Fruit fly (Drosophila melanogaster) whole organism, wandering third instar larva: ENCODE results near the gene Jon25Bii.
A peak's percentile ranks its signal among the peaks of the same experiment; 100 is the strongest.

Experiments used
- Abd-B ChIP-seq: fragments of >200 bp; optimal IDR thresholded peaks from 2 replicates; lab custom pipeline; 2017; ENCODE audit warnings: missing biosample characterization, missing genetic modification characterization
- CG32264 ChIP-seq: fragments of 200-800 bp; sonication (Bioruptor generic); optimal IDR thresholded peaks from 2 replicates; lab custom pipeline; 2016; ENCODE audit warnings: missing biosample characterization, missing genetic modification characterization
- CG9705 ChIP-seq: fragments of 200-800 bp; sonication (Bioruptor generic); optimal IDR thresholded peaks from 2 replicates; lab custom pipeline; 2018; ENCODE audit warnings: missing biosample characterization, mild to moderate bottlenecking, missing genetic modification characterization
- CrebA ChIP-seq: fragments of 200-800 bp; sonication (Bioruptor generic); optimal IDR thresholded peaks from 2 replicates; lab custom pipeline; 2016; ENCODE audit warnings: missing biosample characterization, mild to moderate bottlenecking, missing genetic modification characterization, borderline replicate concordance
- Dfd ChIP-seq: fragments of >200 bp; optimal IDR thresholded peaks from 2 replicates; lab custom pipeline; 2017; ENCODE audit warnings: missing biosample characterization, missing genetic modification characterization
- Dif ChIP-seq: fragments of 200-275, 200-300 bp; sonication (Bioruptor generic); optimal IDR thresholded peaks from 2 replicates; lab custom pipeline; 2018; ENCODE audit warnings: missing biosample characterization, missing genetic modification characterization; ENCODE audit not compliant: partially characterized antibody
- GATAd ChIP-seq: sonication (Bioruptor generic); optimal IDR thresholded peaks from 2 replicates; lab custom pipeline; 2016; ENCODE audit warnings: missing biosample characterization, missing genetic modification characterization
- HLH106 ChIP-seq: fragments of 200-800 bp; optimal IDR thresholded peaks from 3 replicates; lab custom pipeline; 2019; ENCODE audit warnings: missing biosample characterization, mild to moderate bottlenecking, missing genetic modification characterization, moderate library complexity
- Hnf4 ChIP-seq: fragments of 200-800 bp; sonication (Bioruptor generic); optimal IDR thresholded peaks from 2 replicates; lab custom pipeline; 2016; ENCODE audit warnings: missing biosample characterization, mild to moderate bottlenecking, missing genetic modification characterization
- Hr78 ChIP-seq: fragments of >200 bp; optimal IDR thresholded peaks from 2 replicates; lab custom pipeline; 2017; ENCODE audit warnings: missing biosample characterization, missing genetic modification characterization
- Hr83 ChIP-seq: fragments of 200-300 bp; sonication (Bioruptor generic); optimal IDR thresholded peaks from 2 replicates; lab custom pipeline; 2016; ENCODE audit warnings: missing biosample characterization, mild to moderate bottlenecking, missing genetic modification characterization, moderate library complexity; ENCODE audit not compliant: poor library complexity, severe bottlenecking
- Jra ChIP-seq: sonication (Bioruptor generic); optimal IDR thresholded peaks from 2 replicates; lab custom pipeline; 2016; ENCODE audit warnings: missing biosample characterization, missing genetic modification characterization
- Mio ChIP-seq: sonication (Bioruptor generic); optimal IDR thresholded peaks from 2 replicates; lab custom pipeline; 2016; ENCODE audit warnings: missing biosample characterization, missing genetic modification characterization
- Myc ChIP-seq: fragments of >200 bp; optimal IDR thresholded peaks from 2 replicates; lab custom pipeline; 2017
- N ChIP-seq: fragments of >200 bp; optimal IDR thresholded peaks from 2 replicates; lab custom pipeline; 2018; ENCODE audit warnings: missing biosample characterization, missing external identifiers, missing genetic modification characterization
- OdsH ChIP-seq: fragments of 200-800 bp; sonication (Bioruptor generic); optimal IDR thresholded peaks from 2 replicates; lab custom pipeline; 2016; ENCODE audit warnings: missing biosample characterization, mild to moderate bottlenecking, missing genetic modification characterization
- Rel ChIP-seq, 2 experiments: fragments of 200-800 bp; sonication (Bioruptor generic) in 1 of 2; optimal IDR thresholded peaks; 2 replicates in 1 of 2; 3 replicates in 1 of 2; lab custom pipeline; 2016 to 2019; ENCODE audit warnings: mild to moderate bottlenecking in 2 of 2, missing biosample characterization in 2 of 2, missing genetic modification characterization in 2 of 2, moderate library complexity in 1 of 2
- Sp1 ChIP-seq: fragments of 200-800 bp; sonication (Bioruptor generic); optimal IDR thresholded peaks from 3 replicates; lab custom pipeline; 2019; ENCODE audit warnings: missing biosample characterization, mild to moderate bottlenecking, missing genetic modification characterization, moderate library complexity
- Vsx2 ChIP-seq: fragments of 200-300, 225-300 bp; sonication (Bioruptor generic); optimal IDR thresholded peaks from 2 replicates; lab custom pipeline; 2018; ENCODE audit warnings: missing biosample characterization, missing genetic modification characterization; ENCODE audit not compliant: partially characterized antibody
- br ChIP-seq: fragments of 200-800 bp; sonication (Bioruptor generic); optimal IDR thresholded peaks from 2 replicates; lab custom pipeline; 2016; ENCODE audit warnings: missing biosample characterization, missing genetic modification characterization
- brk ChIP-seq: fragments of 200-800 bp; sonication (Bioruptor generic); optimal IDR thresholded peaks from 2 replicates; lab custom pipeline; 2016; ENCODE audit warnings: missing biosample characterization, mild to moderate bottlenecking, missing genetic modification characterization
- dl ChIP-seq, 2 experiments: fragments of 175-275, 200-275 bp in 1 of 2; fragments of 200-275 bp in 1 of 2; sonication (Bioruptor generic); optimal IDR thresholded peaks; lab custom pipeline; 2018; ENCODE audit warnings: mild to moderate bottlenecking in 2 of 2, missing biosample characterization in 2 of 2, missing genetic modification characterization in 2 of 2, moderate library complexity in 2 of 2; ENCODE audit not compliant: partially characterized antibody in 2 of 2, insufficient read depth in 1 of 2
- dmrt93B ChIP-seq: fragments of 200-800 bp; sonication (Bioruptor generic); optimal IDR thresholded peaks from 2 replicates; lab custom pipeline; 2018; ENCODE audit warnings: missing biosample characterization, mild to moderate bottlenecking, missing genetic modification characterization
- dsf ChIP-seq: sonication (Bioruptor generic); optimal IDR thresholded peaks from 2 replicates; lab custom pipeline; 2016; ENCODE audit warnings: missing biosample characterization, missing genetic modification characterization, borderline replicate concordance
- ey ChIP-seq: fragments of 200-800 bp; sonication (Bioruptor generic); optimal IDR thresholded peaks from 2 replicates; lab custom pipeline; 2016; ENCODE audit warnings: missing biosample characterization, missing genetic modification characterization
- foxo ChIP-seq, 2 experiments: fragments of 200-800 bp; sonication (Bioruptor generic); optimal IDR thresholded peaks; 2 replicates in 1 of 2; 3 replicates in 1 of 2; lab custom pipeline; 2016 to 2017; ENCODE audit warnings: missing biosample characterization in 2 of 2, missing genetic modification characterization in 2 of 2
- fru ChIP-seq: fragments of 200-800 bp; sonication (Bioruptor generic); optimal IDR thresholded peaks from 3 replicates; lab custom pipeline; 2016; ENCODE audit warnings: missing biosample characterization, mild to moderate bottlenecking, missing genetic modification characterization
- h ChIP-seq: fragments of 200-800 bp; sonication (Bioruptor generic); optimal IDR thresholded peaks from 3 replicates; lab custom pipeline; 2016; ENCODE audit warnings: missing biosample characterization, mild to moderate bottlenecking, missing genetic modification characterization
- jim ChIP-seq: fragments of 175-275, 200-325 bp; sonication (Bioruptor generic); optimal IDR thresholded peaks from 2 replicates; lab custom pipeline; 2016; ENCODE audit warnings: missing biosample characterization, mild to moderate bottlenecking, missing genetic modification characterization
- lola ChIP-seq: fragments of >200 bp; optimal IDR thresholded peaks from 2 replicates; lab custom pipeline; 2017; ENCODE audit warnings: missing biosample characterization, missing genetic modification characterization
- pan ChIP-seq: fragments of >200 bp; optimal IDR thresholded peaks from 2 replicates; lab custom pipeline; 2017
- psq ChIP-seq: fragments of 200-800 bp; sonication (Bioruptor generic); optimal IDR thresholded peaks from 3 replicates; lab custom pipeline; 2017; ENCODE audit warnings: missing biosample characterization, mild to moderate bottlenecking, missing genetic modification characterization, moderate library complexity
- rgr ChIP-seq: fragments of 200-800 bp; sonication (Bioruptor generic); optimal IDR thresholded peaks from 3 replicates; lab custom pipeline; 2016; ENCODE audit warnings: missing biosample characterization, mild to moderate bottlenecking, missing genetic modification characterization
- sage ChIP-seq: fragments of 200-800 bp; sonication (Bioruptor generic); optimal IDR thresholded peaks from 2 replicates; lab custom pipeline; 2016; ENCODE audit warnings: missing biosample characterization, mild to moderate bottlenecking, missing genetic modification characterization
- sv ChIP-seq: fragments of 200-800 bp; sonication (Bioruptor generic); optimal IDR thresholded peaks from 3 replicates; lab custom pipeline; 2016; ENCODE audit warnings: missing biosample characterization, missing genetic modification characterization
- tai ChIP-seq: sonication (Bioruptor generic); optimal IDR thresholded peaks from 2 replicates; lab custom pipeline; 2016; ENCODE audit warnings: missing biosample characterization, missing genetic modification characterization
- usp ChIP-seq: fragments of >200 bp; optimal IDR thresholded peaks from 2 replicates; lab custom pipeline; 2017; ENCODE audit warnings: missing biosample characterization, missing genetic modification characterization
- woc ChIP-seq: sonication (Bioruptor generic); optimal IDR thresholded peaks from 2 replicates; lab custom pipeline; 2016; ENCODE audit warnings: missing biosample characterization, mild to moderate bottlenecking, missing genetic modification characterization

Gene Jon25Bii

DNA sequence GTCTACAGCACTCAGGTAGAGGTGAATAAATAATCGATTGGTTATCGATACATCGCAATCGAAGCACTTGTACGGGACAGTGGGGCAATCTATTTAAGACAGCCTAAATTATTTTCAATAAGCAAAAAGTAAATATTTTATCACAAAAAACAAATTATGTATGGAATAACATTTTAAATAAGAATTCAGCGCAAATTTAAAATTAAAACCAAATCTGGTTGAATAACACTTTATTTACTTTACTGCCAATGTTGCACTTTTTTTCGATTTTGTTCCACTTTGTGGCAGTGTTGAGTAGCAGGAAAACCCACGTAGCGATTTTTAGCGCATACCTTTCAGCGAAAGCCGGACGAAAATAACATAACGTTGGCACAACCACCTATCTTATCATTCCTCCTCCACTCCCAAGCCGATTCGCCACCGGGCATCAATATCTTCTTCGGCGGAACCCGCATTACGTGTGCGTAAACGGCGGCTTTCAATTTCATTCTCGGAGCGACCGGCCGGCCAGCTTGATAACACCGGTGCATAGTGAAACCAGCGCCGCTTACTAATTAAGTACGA, 24.1 kb upstream of the Jon25Bii start, which contains the start of the genes Gmd and CG3792:
TSS of gene Gmd (minus strand) at position 36 of the 564 bp plus-strand sequence.
TSS of gene CG3792 (plus strand) at position 325 of the 564 bp plus-strand sequence.
- peak; percentile 95 for TF ChIP-seq Jra (GFP tag; lab: Kevin White, UChicago)
- TF ChIP-seq h (GFP tag; lab: Kevin White, UChicago), result peak; percentile 97
- TF ChIP-seq Hnf4 (GFP tag; lab: Kevin White, UChicago), result no peak
- TF ChIP-seq GATAd, result no peak
- TF ChIP-seq sage, result no peak
- TF ChIP-seq Rel (GFP tag; optimal IDR thresholded peaks at IDR 0.05; lab: Kevin White, UChicago), result no peak
- TF ChIP-seq Rel (tag; optimal IDR thresholded peaks at IDR 0.05; lab: Kevin White, UChicago), result peak; percentile 81
- TF ChIP-seq Hr83, result no peak
- no peak for TF ChIP-seq lola (GFP tag; lab: Kevin White, UChicago)
- peak; percentile 84 for TF ChIP-seq dsf
- no peak for TF ChIP-seq brk (GFP tag; lab: Kevin White, UChicago)
- TF ChIP-seq dmrt93B (GFP tag; lab: Kevin White, UChicago), result no peak
- peak; percentile 68 to 97 for TF ChIP-seq foxo (GFP tag; optimal IDR thresholded peaks at IDR 0.05; lab: Kevin White, UChicago)
- peak; percentile 96 for TF ChIP-seq rgr (GFP tag; lab: Kevin White, UChicago)
- no peak for TF ChIP-seq jim (GFP tag; lab: Kevin White, UChicago)
- peak; percentile 29 for TF ChIP-seq Myc (lab: Kevin White, UChicago)
- peak; percentile 96 for TF ChIP-seq fru (GFP tag; lab: Kevin White, UChicago)
- peak; percentile 92 for TF ChIP-seq OdsH (GFP tag; lab: Kevin White, UChicago)
- peak; percentile 92 for TF ChIP-seq ey (GFP tag; lab: Kevin White, UChicago)
- peak; percentile 96 for TF ChIP-seq woc
- TF ChIP-seq psq (GFP tag; lab: Kevin White, UChicago), result peak; percentile 90
- no peak for TF ChIP-seq Abd-B (GFP tag; lab: Kevin White, UChicago)
- TF ChIP-seq pan (lab: Kevin White, UChicago), result no peak
- TF ChIP-seq Hr78, result no peak
- peak; percentile 68 for TF ChIP-seq Mio
- TF ChIP-seq dl (GFP tag; optimal IDR thresholded peaks at IDR 0.05; lab: Kevin White, UChicago; ENCODE audit: insufficient read depth in 1 of 2, partially characterized antibody in 2 of 2), result no peak
- TF ChIP-seq tai (GFP tag; lab: Kevin White, UChicago), result no peak
- TF ChIP-seq br (GFP tag; lab: Kevin White, UChicago), result peak; percentile 93
- TF ChIP-seq N (GFP tag; lab: Kevin White, UChicago), result no peak
- TF ChIP-seq CrebA (GFP tag; lab: Kevin White, UChicago), result no peak
- TF ChIP-seq Vsx2 (GFP tag; lab: Kevin White, UChicago), result no peak
- TF ChIP-seq usp (GFP tag; lab: Kevin White, UChicago), result no peak
- TF ChIP-seq Dfd (GFP tag; lab: Kevin White, UChicago), result no peak
- no peak for TF ChIP-seq Dif
- TF ChIP-seq HLH106 (tag; lab: Kevin White, UChicago), result peak; percentile 95
- peak; percentile 88 for TF ChIP-seq Sp1 (GFP tag; lab: Kevin White, UChicago)
- TF ChIP-seq sv (GFP tag; lab: Kevin White, UChicago), result peak; percentile 97
- peak; percentile 92 for TF ChIP-seq CG9705
- TF ChIP-seq CG32264 (GFP tag; lab: Kevin White, UChicago), result peak; percentile 80

dm6 chr2L:4973731-4974415, 20.9 kb upstream of the Jon25Bii start, which contains the start of gene mRpL28:
Gene mRpL28 (plus strand): TSS chr2L:4973976.
- TF ChIP-seq Hr83 (peak; percentile 16), Rel (GFP tag; optimal IDR thresholded peaks at IDR 0.05; lab: Kevin White, UChicago) (no peak), Rel (tag; optimal IDR thresholded peaks at IDR 0.05; lab: Kevin White, UChicago) (peak; percentile 88), HLH106 (tag; lab: Kevin White, UChicago) (peak; percentile 15), woc (no peak), GATAd (no peak), psq (GFP tag; lab: Kevin White, UChicago) (peak; percentile 2), CG9705 (no peak), ey (GFP tag; lab: Kevin White, UChicago) (peak; percentile 26), rgr (GFP tag; lab: Kevin White, UChicago) (no peak), Mio (no peak)
